Fruit fly (Drosophila melanogaster) whole organism, embryonic: ENCODE data around the gene Qsox2.

Experiments used
- CG10274 ChIP-seq: fragments of 200-800 bp; sonication (Bioruptor generic); optimal IDR thresholded peaks from 3 replicates; lab custom pipeline; 2017; ENCODE audit warnings: missing biosample characterization, mild to moderate bottlenecking, missing genetic modification characterization
- CG1233 ChIP-seq: fragments of 200-800 bp; sonication (Bioruptor generic); optimal IDR thresholded peaks from 4 replicates; lab custom pipeline; 2018; ENCODE audit warnings: missing biosample characterization, mild to moderate bottlenecking, missing genetic modification characterization
- CG13775 ChIP-seq: fragments of 200-800 bp; sonication (Bioruptor generic); optimal IDR thresholded peaks from 3 replicates; lab custom pipeline; 2017; ENCODE audit warnings: missing biosample characterization, mild to moderate bottlenecking, missing genetic modification characterization
- CG15696 ChIP-seq: fragments of 200-800 bp; sonication (Bioruptor generic); optimal IDR thresholded peaks from 2 replicates; lab custom pipeline; 2019; ENCODE audit warnings: missing biosample characterization, mild to moderate bottlenecking, missing genetic modification characterization, moderate library complexity
- CG4707 ChIP-seq: fragments of 200-800 bp; sonication (Bioruptor generic); optimal IDR thresholded peaks from 2 replicates; lab custom pipeline; 2018; ENCODE audit warnings: missing biosample characterization, mild to moderate bottlenecking, missing genetic modification characterization, moderate library complexity
- CG6175 ChIP-seq: fragments of 200-800 bp; sonication (Bioruptor generic); IDR thresholded peaks from 3 replicates; pipeline ENCODE4 v1.3.6; 2022; ENCODE audit warnings: missing biosample characterization, missing genetic modification characterization
- CG6765 ChIP-seq: fragments of 200-800 bp; sonication (Bioruptor generic); optimal IDR thresholded peaks from 3 replicates; lab custom pipeline; 2017; ENCODE audit warnings: missing biosample characterization, mild to moderate bottlenecking, missing genetic modification characterization
- Mrtf ChIP-seq: fragments of 200-800 bp; sonication (Bioruptor generic); IDR thresholded peaks from 3 replicates; pipeline ENCODE4 v1.3.6; 2022; ENCODE audit warnings: missing biosample characterization, missing genetic modification characterization
- Six4 ChIP-seq: fragments of 200-800 bp; sonication (Bioruptor generic); optimal IDR thresholded peaks from 2 replicates; lab custom pipeline; 2016; ENCODE audit warnings: missing biosample characterization, missing genetic modification characterization
- Xrp1 ChIP-seq: fragments of 200-800 bp; sonication (Bioruptor generic); IDR thresholded peaks from 2 replicates; pipeline ENCODE4 v1.3.6; 2022; ENCODE audit warnings: missing biosample characterization, missing genetic modification characterization
- aop ChIP-seq: fragments of 200-800 bp; sonication (Bioruptor generic); IDR thresholded peaks from 2 replicates; pipeline ENCODE4 v1.3.6; 2022; ENCODE audit warnings: missing biosample characterization, missing genetic modification characterization
- danr ChIP-seq: fragments of 200-800 bp; sonication (Bioruptor generic); IDR thresholded peaks from 2 replicates; pipeline ENCODE4 v1.3.6; 2022; ENCODE audit warnings: missing biosample characterization, missing genetic modification characterization
- nerfin-2 ChIP-seq: fragments of 200-800 bp; sonication (Bioruptor generic); IDR thresholded peaks from 2 replicates; pipeline ENCODE4 v1.3.6; 2022; ENCODE audit warnings: missing biosample characterization, missing genetic modification characterization; ENCODE audit not compliant: partially characterized antibody
- oc ChIP-seq: fragments of 200-800 bp; sonication (Bioruptor generic); optimal IDR thresholded peaks from 2 replicates; lab custom pipeline; 2018; ENCODE audit warnings: missing biosample characterization, mild to moderate bottlenecking, missing genetic modification characterization, moderate library complexity

dm6 chr3R:21886861-21887587, 26.5 kb upstream of the Qsox2 start, which contains the start of the genes CG6678 and dnd:
- TF ChIP-seq danr (GFP tag; lab: Robert Waterston, UW) (no peak), CG6765 (GFP tag; lab: Kevin White, UChicago) (no peak), CG1233 (GFP tag; lab: Kevin White, UChicago) (no peak), CG4707 (no peak), CG13775 (GFP tag; lab: Kevin White, UChicago) (no peak), nerfin-2 (GFP tag; lab: Robert Waterston, UW) (no peak), Xrp1 (GFP tag; lab: Robert Waterston, UW) (no peak), Six4 (GFP tag; lab: Kevin White, UChicago) (no peak), CG15696 (no peak), CG10274 (no peak), oc (tag; lab: Kevin White, UChicago) (no peak), CG6175 (GFP tag; lab: Robert Waterston, UW) (no peak), Mrtf (GFP tag; lab: Robert Waterston, UW) (no peak), aop (GFP tag; lab: Robert Waterston, UW) (no peak)
